Fruit fly (Drosophila melanogaster): Measurements from ENCODE around the gene CG33189.

CG33189 gene

DNA sequence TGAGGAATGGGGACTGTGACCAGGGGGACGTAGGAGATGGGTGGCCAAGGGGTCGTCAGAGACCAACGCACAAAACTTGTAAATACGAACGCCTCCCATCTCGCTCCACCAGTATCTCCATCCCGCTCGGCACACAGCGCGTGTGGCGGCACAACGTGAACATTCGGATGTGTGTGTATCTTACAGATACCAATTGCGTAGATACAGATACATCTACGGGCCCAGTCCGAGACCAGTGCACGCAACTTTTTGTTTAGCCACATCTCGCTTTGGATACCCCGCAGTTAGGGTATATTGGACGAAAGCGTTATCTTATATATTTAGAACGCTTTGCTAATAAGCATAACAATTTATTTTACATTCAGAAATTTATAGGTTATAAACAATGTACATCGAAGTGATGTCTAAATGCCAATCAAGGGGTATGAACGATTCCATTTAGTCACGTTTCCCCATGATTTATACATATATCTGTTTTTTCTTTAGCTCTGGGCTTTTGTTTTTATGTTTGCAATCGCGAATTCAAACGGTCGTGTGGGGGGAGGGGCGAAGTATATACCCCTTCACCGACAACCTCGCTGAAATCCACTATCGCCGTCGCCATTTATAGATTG, 30.8 kb upstream of the CG33189 start (continued):
- TF ChIP-seq Hr51 (GFP tag; optimal IDR thresholded peaks at IDR 0.05): peak; percentile 99
- peak; percentile 98 for TF ChIP-seq gsb (GFP tag; IDR thresholded peaks at IDR 0.05)
- TF ChIP-seq Jarid2 (GFP tag; optimal IDR thresholded peaks at IDR 0.05): peak; percentile 92
- TF ChIP-seq lab (GFP tag; optimal IDR thresholded peaks at IDR 0.05): peak; percentile 100
- peak; percentile 98 for TF ChIP-seq ttk (GFP tag; IDR thresholded peaks at IDR 0.05)
- TF ChIP-seq CG17359 (tag; optimal IDR thresholded peaks at IDR 0.05): peak; percentile 99
- peak; percentile 99 for TF ChIP-seq CG8924 (tag; optimal IDR thresholded peaks at IDR 0.05)
- TF ChIP-seq CG14050 (GFP tag; IDR thresholded peaks at IDR 0.05): peak; percentile 99
- TF ChIP-seq CG2199 (GFP tag; IDR thresholded peaks at IDR 0.05): peak; percentile 98
- peak; percentile 90 for TF ChIP-seq bigmax (GFP tag; optimal IDR thresholded peaks at IDR 0.05)
- peak; percentile 98 for TF ChIP-seq CG32767 (GFP tag; IDR thresholded peaks at IDR 0.05)
- TF ChIP-seq CG6813 (GFP tag; optimal IDR thresholded peaks at IDR 0.05): peak; percentile 98
- peak; percentile 93 for TF ChIP-seq Ets97D (GFP tag; optimal IDR thresholded peaks at IDR 0.05)
- TF ChIP-seq CG30403 (GFP tag; optimal IDR thresholded peaks at IDR 0.05): peak; percentile 99
- peak; percentile 80 for TF ChIP-seq CG4360 (GFP tag; IDR thresholded peaks at IDR 0.05)
- peak; percentile 98 for TF ChIP-seq danr (GFP tag; IDR thresholded peaks at IDR 0.05)
- TF ChIP-seq Max (GFP tag; optimal IDR thresholded peaks at IDR 0.05): peak; percentile 98
- TF ChIP-seq CG4707 (GFP tag; optimal IDR thresholded peaks at IDR 0.05): peak; percentile 94
- TF ChIP-seq Fer1 (GFP tag; optimal IDR thresholded peaks at IDR 0.05): peak; percentile 99
- peak; percentile 98 for TF ChIP-seq CG4820 (GFP tag; optimal IDR thresholded peaks at IDR 0.05)
- peak; percentile 93 for TF ChIP-seq CG6254 (GFP tag; optimal IDR thresholded peaks at IDR 0.05)
- TF ChIP-seq dmrt99B (tag; optimal IDR thresholded peaks at IDR 0.05): peak; percentile 100
- TF ChIP-seq CG5245 (GFP tag; optimal IDR thresholded peaks at IDR 0.05): peak; percentile 98
- no peak; the same call in 1 of the 2 replicates for TF ChIP-seq Dref (GFP tag; IDR thresholded peaks at IDR 0.05)
- peak; percentile 99 for TF ChIP-seq CG7839 (tag; optimal IDR thresholded peaks at IDR 0.05)
- TF ChIP-seq CG17568 (GFP tag; optimal IDR thresholded peaks at IDR 0.05): peak; percentile 98
- peak; percentile 97 for TF ChIP-seq bowl (GFP tag; IDR thresholded peaks at IDR 0.05)
- peak in 1 of 2 experiments; percentile 99 for TF ChIP-seq eve (GFP tag; optimal IDR thresholded peaks at IDR 0.05)
- peak; percentile 99 for TF ChIP-seq CG4617 (GFP tag; optimal IDR thresholded peaks at IDR 0.05; ENCODE audit: borderline replicate concordance)
- TF ChIP-seq CG30431 (GFP tag; optimal IDR thresholded peaks at IDR 0.05): peak; percentile 97
- peak; percentile 99 for TF ChIP-seq CG9817 (tag; optimal IDR thresholded peaks at IDR 0.05)
- peak; percentile 100 for TF ChIP-seq Med (GFP tag)
- peak; percentile 99 for TF ChIP-seq CG10543 (GFP tag; optimal IDR thresholded peaks at IDR 0.05)
- peak; percentile 99 for TF ChIP-seq CG3281 (GFP tag; optimal IDR thresholded peaks at IDR 0.05)
- TF ChIP-seq peb (GFP tag; IDR thresholded peaks at IDR 0.05): peak; percentile 96
- TF ChIP-seq CG7987 (GFP tag; optimal IDR thresholded peaks at IDR 0.05): peak; percentile 97
- peak; percentile 100 for TF ChIP-seq D19B (GFP tag; optimal IDR thresholded peaks at IDR 0.05)
- peak; percentile 100 for TF ChIP-seq CG12769 (tag; optimal IDR thresholded peaks at IDR 0.05)
- peak; percentile 32 for TF ChIP-seq BEAF-32 (GFP tag; optimal IDR thresholded peaks at IDR 0.05)
- peak; percentile 99 for TF ChIP-seq Atf6 (GFP tag; IDR thresholded peaks at IDR 0.05)
- TF ChIP-seq CG15514 (GFP tag; optimal IDR thresholded peaks at IDR 0.05): peak; percentile 95
- peak; percentile 100 for TF ChIP-seq lilli (GFP tag; optimal IDR thresholded peaks at IDR 0.05)
- 0 out of 2 replicates have a peak, but pooled peaks have one; percentile 42 for TF ChIP-seq bbx (GFP tag; IDR thresholded peaks at IDR 0.05; ENCODE audit: partially characterized antibody)
- peak; percentile 98 for TF ChIP-seq Usf (GFP tag; optimal IDR thresholded peaks at IDR 0.05)
- TF ChIP-seq Hr39 (optimal IDR thresholded peaks at IDR 0.05): no peak
- peak; percentile 81 for TF ChIP-seq CG2116 (GFP tag; optimal IDR thresholded peaks at IDR 0.05)
- peak; percentile 96 to 99 for TF ChIP-seq bsh (GFP tag; optimal IDR thresholded peaks at IDR 0.05)
- TF ChIP-seq ac (GFP tag; optimal IDR thresholded peaks at IDR 0.05): peak; percentile 85
- peak; percentile 99 for TF ChIP-seq nmo (GFP tag; optimal IDR thresholded peaks at IDR 0.05)

Measured in whole organism, embryonic.